Fruit fly (Drosophila melanogaster): Measurements from ENCODE around the gene CG32816.

DNA sequence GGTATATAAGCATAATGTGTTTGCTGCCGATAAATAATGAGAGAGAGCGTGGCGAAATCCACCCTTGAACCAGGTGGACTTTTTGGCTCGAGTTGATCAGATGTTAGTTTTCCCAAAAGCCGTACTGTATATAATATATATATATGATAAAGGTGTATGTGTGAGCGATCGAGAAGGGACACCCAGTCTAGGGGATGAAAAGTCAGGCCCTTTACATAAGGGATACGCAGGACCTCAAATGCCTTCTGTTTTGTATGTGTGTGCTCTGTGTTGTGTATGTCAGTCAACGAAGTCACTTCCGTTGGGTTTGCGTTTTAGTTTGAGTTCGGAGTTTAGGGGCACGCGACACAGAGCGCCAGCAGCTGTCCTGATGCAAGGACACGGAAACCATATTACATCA is 10.1 kb downstream of the CG32816 start, which contains the start of gene ase:
- TF ChIP-seq insv (optimal IDR thresholded peaks at IDR 0.05) (no peak), psq (optimal IDR thresholded peaks at IDR 0.05) (no peak), ttk (optimal IDR thresholded peaks at IDR 0.05) (no peak), Sin3A (optimal IDR thresholded peaks at IDR 0.05) (no peak), Myc (optimal IDR thresholded peaks at IDR 0.05) (no peak), h (optimal IDR thresholded peaks at IDR 0.05) (no peak)
